Fruit fly (Drosophila melanogaster) whole organism, prepupa: ENCODE results near the gene CG8671.
A peak's percentile ranks its signal among the peaks of the same experiment; 100 is the strongest.

Source experiments
- Blimp-1 ChIP-seq: fragments of 200-800 bp; sonication (Bioruptor generic); optimal IDR thresholded peaks from 3 replicates; lab custom pipeline; 2017; ENCODE audit warnings: missing biosample characterization, missing genetic modification characterization, mild to moderate bottlenecking, moderate library complexity, missing genetic modification reagents
- CG10631 ChIP-seq: fragments of 200-800 bp; sonication (Bioruptor generic); optimal IDR thresholded peaks from 2 replicates; lab custom pipeline; 2016; ENCODE audit warnings: missing biosample characterization, missing genetic modification characterization
- CG11294 ChIP-seq: fragments of 200-800 bp; sonication (Bioruptor generic); IDR thresholded peaks from 2 replicates; pipeline ENCODE4 v1.3.6; 2022; ENCODE audit warnings: missing biosample characterization, missing genetic modification characterization
- CG11762 ChIP-seq: fragments of 200-800 bp; sonication (Bioruptor generic); optimal IDR thresholded peaks from 3 replicates; lab custom pipeline; 2016; ENCODE audit warnings: missing biosample characterization, missing genetic modification characterization; ENCODE audit not compliant: insufficient read depth
- CG15336 ChIP-seq: fragments of 200-800 bp; sonication (Bioruptor generic); IDR thresholded peaks from 2 replicates; pipeline ENCODE4 v1.3.6; 2022; ENCODE audit warnings: missing biosample characterization, missing genetic modification characterization
- CG1621 ChIP-seq: fragments of 200-800 bp; sonication (Bioruptor generic); optimal IDR thresholded peaks from 3 replicates; lab custom pipeline; 2018; ENCODE audit warnings: missing biosample characterization, mild to moderate bottlenecking, missing genetic modification characterization
- CG3032 ChIP-seq: fragments of 200-800 bp; optimal IDR thresholded peaks from 2 replicates; lab custom pipeline; 2019; ENCODE audit warnings: missing biosample characterization, mild to moderate bottlenecking, missing genetic modification characterization, moderate library complexity
- CG31627 ChIP-seq: fragments of 200-800 bp; sonication (Bioruptor generic); optimal IDR thresholded peaks from 3 replicates; lab custom pipeline; 2016; ENCODE audit warnings: missing biosample characterization, missing genetic modification characterization
- CG32006 ChIP-seq: fragments of 200-800 bp; sonication (Bioruptor generic); optimal IDR thresholded peaks from 3 replicates; lab custom pipeline; 2017; ENCODE audit warnings: missing biosample characterization, mild to moderate bottlenecking, missing genetic modification characterization
- CG3919 ChIP-seq: fragments of 200-800 bp; sonication (Bioruptor generic); optimal IDR thresholded peaks from 3 replicates; lab custom pipeline; 2016; ENCODE audit warnings: missing biosample characterization, missing genetic modification characterization
- CG4318 ChIP-seq: fragments of 200-800 bp; sonication (Bioruptor generic); optimal IDR thresholded peaks from 3 replicates; lab custom pipeline; 2017; ENCODE audit warnings: missing biosample characterization, mild to moderate bottlenecking, missing genetic modification characterization
- CG6163 ChIP-seq: fragments of 200-800 bp; sonication (Bioruptor generic); IDR thresholded peaks from 3 replicates; pipeline ENCODE4 v1.3.6; 2022; ENCODE audit warnings: missing biosample characterization, missing genetic modification characterization
- CG6276 ChIP-seq: fragments of 200-800 bp; sonication (Bioruptor generic); optimal IDR thresholded peaks from 2 replicates; lab custom pipeline; 2017; ENCODE audit warnings: missing biosample characterization, mild to moderate bottlenecking, missing genetic modification characterization
- CG6808 ChIP-seq: fragments of 200-800 bp; sonication (Bioruptor generic); optimal IDR thresholded peaks from 3 replicates; lab custom pipeline; 2017; ENCODE audit warnings: missing biosample characterization, missing genetic modification characterization, mild to moderate bottlenecking, moderate library complexity, missing genetic modification reagents
- CG6854 ChIP-seq: fragments of 200-800 bp; sonication (Bioruptor generic); optimal IDR thresholded peaks from 2 replicates; lab custom pipeline; 2017; ENCODE audit warnings: missing biosample characterization, mild to moderate bottlenecking, missing genetic modification characterization
- CG8319 ChIP-seq: fragments of 200-800 bp; sonication (Bioruptor generic); optimal IDR thresholded peaks from 3 replicates; lab custom pipeline; 2016; ENCODE audit warnings: missing biosample characterization, missing genetic modification characterization
- CG8632 ChIP-seq: fragments of 200-800 bp; sonication (Bioruptor generic); optimal IDR thresholded peaks from 3 replicates; lab custom pipeline; 2016; ENCODE audit warnings: missing biosample characterization, missing genetic modification characterization
- Eip75B ChIP-seq: fragments of 200-800 bp; sonication (Bioruptor generic); optimal IDR thresholded peaks from 3 replicates; lab custom pipeline; 2016; ENCODE audit warnings: missing biosample characterization, missing genetic modification characterization
- Eip78C ChIP-seq: fragments of 200-800 bp; sonication (Bioruptor generic); peaks from one replicate; lab custom pipeline; 2016; ENCODE audit warnings: missing biosample characterization, missing genetic modification characterization
- Eip93F ChIP-seq: fragments of 200-800 bp; sonication (Bioruptor generic); optimal IDR thresholded peaks from 2 replicates; lab custom pipeline; 2016; ENCODE audit warnings: missing biosample characterization, mild to moderate bottlenecking, missing genetic modification characterization
- Ets21C ChIP-seq: fragments of 200-800 bp; sonication (Bioruptor generic); optimal IDR thresholded peaks from 3 replicates; lab custom pipeline; 2016; ENCODE audit warnings: missing biosample characterization, missing genetic modification characterization
- Hr38 ChIP-seq: sonication (Bioruptor generic); optimal IDR thresholded peaks from 2 replicates; lab custom pipeline; 2016; ENCODE audit warnings: missing biosample characterization, missing genetic modification characterization
- Met ChIP-seq: fragments of 200-800 bp; sonication (Bioruptor generic); optimal IDR thresholded peaks from 3 replicates; lab custom pipeline; 2016; ENCODE audit warnings: missing biosample characterization, missing genetic modification characterization
- OdsH ChIP-seq: fragments of 200-800 bp; sonication (Bioruptor generic); optimal IDR thresholded peaks from 3 replicates; lab custom pipeline; 2016; ENCODE audit warnings: missing biosample characterization, missing genetic modification characterization
- Smox ChIP-seq: fragments of 200-800 bp; sonication (Bioruptor generic); optimal IDR thresholded peaks from 3 replicates; lab custom pipeline; 2016; ENCODE audit warnings: missing biosample characterization, missing genetic modification characterization
- Sox102F ChIP-seq: fragments of 200-800 bp; sonication (Bioruptor generic); optimal IDR thresholded peaks from 2 replicates; lab custom pipeline; 2016; ENCODE audit warnings: missing biosample characterization, mild to moderate bottlenecking, missing genetic modification characterization
- Sox14 ChIP-seq: fragments of 200-800 bp; sonication (Bioruptor generic); optimal IDR thresholded peaks from 3 replicates; lab custom pipeline; 2016; ENCODE audit warnings: missing biosample characterization, missing genetic modification characterization
- Sox15 ChIP-seq: fragments of 200-800 bp; sonication (Bioruptor generic); optimal IDR thresholded peaks from 3 replicates; lab custom pipeline; 2016; ENCODE audit warnings: missing biosample characterization, missing genetic modification characterization
- achi ChIP-seq: fragments of 200-800 bp; sonication (Bioruptor generic); optimal IDR thresholded peaks from 3 replicates; lab custom pipeline; 2016; ENCODE audit warnings: missing biosample characterization, missing genetic modification characterization
- cyc ChIP-seq: fragments of 200-800 bp; sonication (Bioruptor generic); optimal IDR thresholded peaks from 3 replicates; lab custom pipeline; 2016; ENCODE audit warnings: missing biosample characterization, missing genetic modification characterization
- dac ChIP-seq: fragments of 200-800 bp; sonication (Bioruptor generic); optimal IDR thresholded peaks from 2 replicates; lab custom pipeline; 2017; ENCODE audit warnings: missing biosample characterization, mild to moderate bottlenecking, missing genetic modification characterization
- dsx ChIP-seq: fragments of 200-800 bp; optimal IDR thresholded peaks from 3 replicates; lab custom pipeline; 2019; ENCODE audit warnings: missing biosample characterization, mild to moderate bottlenecking, missing genetic modification characterization, moderate library complexity; ENCODE audit not compliant: poor library complexity, severe bottlenecking
- eg ChIP-seq: fragments of 200-800 bp; sonication (Bioruptor generic); IDR thresholded peaks from 3 replicates; pipeline ENCODE4 v1.3.6; 2022; ENCODE audit warnings: missing biosample characterization, missing genetic modification characterization
- fd59A ChIP-seq: fragments of 200-800 bp; sonication (Bioruptor generic); optimal IDR thresholded peaks from 2 replicates; lab custom pipeline; 2017; ENCODE audit warnings: missing biosample characterization, mild to moderate bottlenecking, missing genetic modification characterization, missing genetic modification reagents
- fd85E ChIP-seq: fragments of 200-800 bp; sonication (Bioruptor generic); optimal IDR thresholded peaks from 3 replicates; lab custom pipeline; 2016; ENCODE audit warnings: missing biosample characterization, missing genetic modification characterization
- fkh ChIP-seq: fragments of 200-800 bp; sonication (Bioruptor generic); optimal IDR thresholded peaks from 3 replicates; lab custom pipeline; 2017; ENCODE audit warnings: missing biosample characterization, mild to moderate bottlenecking, missing genetic modification characterization, moderate library complexity
- lz ChIP-seq: fragments of 200-800 bp; sonication (Bioruptor generic); optimal IDR thresholded peaks from 3 replicates; lab custom pipeline; 2016; ENCODE audit warnings: missing biosample characterization, missing genetic modification characterization
- net ChIP-seq: fragments of 200-800 bp; sonication (Bioruptor generic); optimal IDR thresholded peaks from 3 replicates; lab custom pipeline; 2016; ENCODE audit warnings: missing biosample characterization, missing genetic modification characterization
- salr ChIP-seq, 2 experiments: fragments of 200-800 bp; sonication (Bioruptor generic); optimal IDR thresholded peaks; 3 replicates each; lab custom pipeline; 2016 to 2018; ENCODE audit warnings: missing biosample characterization in 2 of 2, missing genetic modification characterization in 2 of 2, mild to moderate bottlenecking in 1 of 2
- ss ChIP-seq, 2 experiments: fragments of 200-800 bp; sonication (Bioruptor generic); optimal IDR thresholded peaks; 2 replicates in 1 of 2; 3 replicates in 1 of 2; lab custom pipeline; 2017 to 2018; ENCODE audit warnings: mild to moderate bottlenecking in 2 of 2, missing biosample characterization in 2 of 2, missing genetic modification characterization in 2 of 2, moderate library complexity in 1 of 2
- svp ChIP-seq: fragments of 200-800 bp; sonication (Bioruptor generic); peaks from one replicate; lab custom pipeline; 2016; ENCODE audit warnings: missing biosample characterization, missing genetic modification characterization
- vri ChIP-seq: fragments of 200-800 bp; sonication (Bioruptor generic); optimal IDR thresholded peaks from 3 replicates; lab custom pipeline; 2016; ENCODE audit warnings: missing biosample characterization, mild to moderate bottlenecking, missing genetic modification characterization

The CG8671 gene

DNA sequence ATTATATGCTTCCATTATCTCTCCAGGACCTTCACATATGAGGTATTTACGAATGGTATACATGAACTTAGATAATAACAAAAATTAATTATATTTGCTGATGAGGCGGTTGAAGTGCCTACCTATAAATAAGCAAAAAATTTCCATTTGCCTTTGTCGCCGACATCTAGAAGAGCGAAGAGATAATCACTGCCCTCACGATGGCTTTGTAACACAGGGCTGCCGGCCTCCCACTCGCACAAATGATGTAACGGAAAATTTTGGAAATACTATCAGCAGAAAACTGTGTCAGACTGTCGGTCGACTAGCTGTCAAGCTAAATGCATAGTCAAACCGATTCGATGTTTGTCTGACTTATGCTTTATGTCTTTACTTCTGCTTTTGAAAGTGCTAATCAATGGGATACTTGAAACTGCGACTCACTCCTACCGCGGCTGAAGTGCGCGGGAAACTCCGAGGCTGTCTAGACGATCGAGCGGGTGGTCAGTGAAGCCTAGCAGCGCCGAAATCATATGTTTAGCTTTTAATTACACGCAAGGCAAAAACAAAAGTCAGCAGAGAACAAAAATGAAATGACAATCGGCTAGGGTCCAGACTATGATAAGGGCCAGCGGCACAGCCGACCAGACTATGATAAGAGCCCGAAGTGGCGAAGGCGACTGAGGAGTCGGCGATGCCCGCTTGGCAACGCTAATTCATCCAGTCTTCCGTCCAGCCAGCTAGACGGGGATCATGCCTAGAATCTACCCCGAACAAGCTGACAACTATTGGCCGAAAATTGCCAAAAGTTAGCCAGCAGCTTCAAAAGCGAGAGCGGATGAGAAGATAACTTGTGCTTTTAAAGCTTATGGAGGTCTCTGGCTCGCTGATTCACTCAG, 41.1 kb downstream of the CG8671 start:
- no peak for TF ChIP-seq Sox15 (GFP tag; lab: Kevin White, UChicago)
- TF ChIP-seq svp (GFP tag; lab: Kevin White, UChicago) = peak; percentile 86
- peak; percentile 59 for TF ChIP-seq vri

DNA sequence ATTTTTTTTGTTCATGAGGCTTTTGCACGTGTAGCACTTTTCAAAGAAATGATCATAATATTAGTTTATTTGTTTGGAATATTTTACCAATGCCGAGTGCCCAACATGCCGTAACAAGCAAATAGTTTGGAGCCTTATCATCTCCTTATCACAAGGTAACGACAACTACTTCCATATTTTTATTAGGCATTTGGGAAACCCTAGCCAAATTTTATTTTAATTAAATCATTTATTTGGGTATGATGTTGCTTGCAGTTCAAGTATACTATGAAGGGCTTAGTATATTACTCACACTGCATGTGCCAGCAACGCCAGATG, 41.7 kb downstream of the CG8671 start:
- TF ChIP-seq CG31627 (GFP tag; lab: Kevin White, UChicago) (no peak), Sox15 (GFP tag; lab: Kevin White, UChicago) (no peak), lz (GFP tag; lab: Kevin White, UChicago) (no peak), cyc (GFP tag; lab: Kevin White, UChicago) (no peak), achi (no peak)

DNA sequence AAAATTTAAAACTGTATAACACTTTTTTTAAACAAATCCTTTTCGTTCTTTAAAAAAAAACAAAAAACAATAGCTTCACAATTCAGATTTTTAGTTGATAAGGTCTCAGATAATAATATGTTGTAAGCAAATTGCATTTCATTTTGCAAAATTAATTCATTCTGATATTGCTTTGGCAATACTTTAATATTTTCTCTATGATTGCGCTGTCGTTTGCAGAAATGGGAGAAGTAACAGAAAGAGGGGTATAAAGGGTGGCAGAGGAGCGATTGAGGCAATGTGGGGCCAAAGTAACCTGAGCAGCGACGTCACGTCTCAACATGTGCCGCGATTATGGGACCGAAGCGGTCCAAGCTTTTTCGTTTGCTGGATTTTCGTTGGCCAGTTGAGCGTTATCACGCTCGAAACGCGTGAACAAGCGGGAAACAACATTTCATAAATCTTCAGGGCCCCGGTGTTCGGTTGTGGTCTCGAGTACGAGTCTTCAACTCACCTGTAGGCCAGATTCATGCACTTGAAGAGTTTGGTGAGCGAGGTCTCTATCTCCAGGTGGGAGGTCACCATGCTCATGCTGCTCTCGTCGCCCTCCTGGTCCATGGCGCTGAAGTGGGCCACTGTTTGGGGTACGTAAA, 45.2 kb downstream of the CG8671 start:
- peak; percentile 55 for TF ChIP-seq svp (GFP tag; lab: Kevin White, UChicago)
- no peak for TF ChIP-seq CG31627 (GFP tag; lab: Kevin White, UChicago)
- TF ChIP-seq Sox102F (GFP tag; lab: Kevin White, UChicago) = no peak
- peak; percentile 43 for TF ChIP-seq CG8319 (GFP tag; lab: Kevin White, UChicago)
- TF ChIP-seq dac (GFP tag; lab: Kevin White, UChicago) = no peak
- no peak for TF ChIP-seq CG8632 (GFP tag; lab: Kevin White, UChicago)
- peak; percentile 7 for TF ChIP-seq Eip78C (GFP tag; lab: Kevin White, UChicago)

DNA sequence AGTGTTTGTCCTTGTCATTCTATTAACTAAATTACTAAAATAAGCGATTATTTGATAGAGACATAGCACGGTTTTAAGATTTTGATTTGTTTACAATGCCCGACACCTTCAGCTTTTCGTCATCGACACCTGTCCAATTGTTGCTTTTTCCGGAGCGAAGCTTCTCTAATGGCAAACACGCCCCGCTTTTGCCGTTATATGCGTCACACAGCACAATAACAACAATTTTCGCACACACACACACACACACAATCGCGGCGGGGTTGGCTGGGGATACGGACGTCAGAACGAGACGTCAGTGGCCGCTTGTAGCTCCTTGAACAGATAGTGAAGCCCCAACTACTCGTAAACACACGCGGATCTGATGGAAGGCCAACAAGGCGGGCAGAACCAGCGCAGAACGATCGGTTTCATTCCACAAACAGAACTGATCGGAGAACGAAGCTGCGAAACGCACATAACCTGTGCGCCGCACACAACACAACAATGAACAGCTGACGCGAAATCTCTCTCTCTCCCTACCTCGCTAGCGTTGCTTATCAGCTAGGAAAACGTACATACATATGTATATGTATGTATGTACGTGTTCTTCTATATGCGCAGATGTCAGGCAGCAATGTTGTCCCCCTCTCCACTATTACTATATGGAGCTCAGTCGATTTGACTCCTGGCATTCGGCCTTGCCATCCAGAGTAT, 46.5 kb downstream of the CG8671 start:
- TF ChIP-seq salr (GFP tag; optimal IDR thresholded peaks at IDR 0.05; lab: Kevin White, UChicago) (no peak), CG6163 (GFP tag; lab: Robert Waterston, UW) (no peak), CG1621 (tag; lab: Kevin White, UChicago) (no peak), vri (peak; percentile 25), achi (no peak), svp (GFP tag; lab: Kevin White, UChicago) (no peak), OdsH (GFP tag; lab: Kevin White, UChicago) (no peak), CG3032 (tag; lab: Kevin White, UChicago) (no peak), Met (GFP tag; lab: Kevin White, UChicago) (no peak), Sox102F (GFP tag; lab: Kevin White, UChicago) (no peak), CG6854 (GFP tag; lab: Kevin White, UChicago) (no peak), CG10631 (GFP tag; lab: Kevin White, UChicago) (no peak), ss (GFP tag; optimal IDR thresholded peaks at IDR 0.05; lab: Kevin White, UChicago) (peak; percentile 7 to 43), Eip93F (GFP tag; lab: Kevin White, UChicago) (no peak), fd85E (GFP tag; lab: Kevin White, UChicago) (no peak), Hr38 (GFP tag; lab: Kevin White, UChicago) (no peak), CG15336 (0 out of 2 replicates have a peak, but pooled peaks have one; percentile 25), CG11294 (GFP tag; lab: Robert Waterston, UW) (no peak), net (GFP tag; lab: Kevin White, UChicago) (no peak), CG3919 (GFP tag; lab: Kevin White, UChicago) (no peak), Eip75B (GFP tag; lab: Kevin White, UChicago) (no peak), CG32006 (GFP tag; lab: Kevin White, UChicago) (no peak), CG4318 (GFP tag; lab: Kevin White, UChicago) (no peak), Sox14 (GFP tag; lab: Kevin White, UChicago) (peak; percentile 25), CG6276 (no peak), dsx (no peak), CG11762 (GFP tag; lab: Kevin White, UChicago) (no peak), CG6808 (GFP tag; lab: Kevin White, UChicago) (no peak), Smox (no peak), Ets21C (GFP tag; lab: Kevin White, UChicago) (no peak), fd59A (no peak), Blimp-1 (GFP tag; lab: Kevin White, UChicago) (no peak), fkh (peak; percentile 67), eg (GFP tag; lab: Robert Waterston, UW) (no peak)
